Worm (Caenorhabditis elegans): Measurements from ENCODE around the gene F36A4.5.
A peak's percentile ranks its signal among the peaks of the same experiment; 100 is the strongest.

F36A4.5 gene

DNA sequence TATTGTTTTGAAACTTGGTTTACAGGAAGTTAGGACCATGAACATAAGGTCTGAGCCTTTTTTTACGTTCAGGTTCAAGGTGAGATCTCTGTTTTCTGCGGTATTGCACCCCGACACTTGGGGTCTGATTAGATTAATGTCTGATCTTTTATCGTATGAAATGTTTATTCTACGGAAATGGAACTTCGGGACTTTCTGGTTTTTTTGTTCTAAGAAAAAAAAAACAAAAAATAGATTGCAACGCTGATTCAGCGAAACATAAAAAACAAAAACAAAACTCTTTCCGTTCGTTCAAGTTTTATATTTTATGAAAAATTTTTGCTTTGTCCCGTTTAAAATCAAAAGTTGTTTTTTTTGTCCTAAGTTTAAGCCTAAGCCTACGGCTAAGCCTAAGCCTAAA lies at the start of gene F36A4.5:
TSS of gene F36A4.5 (plus strand) at position 301 of the 400 bp plus-strand sequence.
- no peak for TF ChIP-seq C34F6.9 (tag; optimal IDR thresholded peaks at IDR 0.05)
- no peak for TF ChIP-seq crh-2 (tag; optimal IDR thresholded peaks at IDR 0.05)
- TF ChIP-seq ceh-82 (tag; optimal IDR thresholded peaks at IDR 0.05): no peak
- TF ChIP-seq dmd-4 (tag; optimal IDR thresholded peaks at IDR 0.05): no peak
- TF ChIP-seq nhr-237 (tag; optimal IDR thresholded peaks at IDR 0.05): no peak
- TF ChIP-seq blmp-1 (tag; optimal IDR thresholded peaks at IDR 0.05; ENCODE audit: insufficient read depth): no peak
- TF ChIP-seq unc-62 (GFP tag; optimal IDR thresholded peaks at IDR 0.05): no peak
- TF ChIP-seq nhr-6 (tag; optimal IDR thresholded peaks at IDR 0.05): no peak
- no peak for TF ChIP-seq zag-1 (tag; optimal IDR thresholded peaks at IDR 0.05)
- no peak for TF ChIP-seq ZK546.5 (tag; optimal IDR thresholded peaks at IDR 0.05)
- TF ChIP-seq lin-11 (tag; optimal IDR thresholded peaks at IDR 0.05): no peak

DNA sequence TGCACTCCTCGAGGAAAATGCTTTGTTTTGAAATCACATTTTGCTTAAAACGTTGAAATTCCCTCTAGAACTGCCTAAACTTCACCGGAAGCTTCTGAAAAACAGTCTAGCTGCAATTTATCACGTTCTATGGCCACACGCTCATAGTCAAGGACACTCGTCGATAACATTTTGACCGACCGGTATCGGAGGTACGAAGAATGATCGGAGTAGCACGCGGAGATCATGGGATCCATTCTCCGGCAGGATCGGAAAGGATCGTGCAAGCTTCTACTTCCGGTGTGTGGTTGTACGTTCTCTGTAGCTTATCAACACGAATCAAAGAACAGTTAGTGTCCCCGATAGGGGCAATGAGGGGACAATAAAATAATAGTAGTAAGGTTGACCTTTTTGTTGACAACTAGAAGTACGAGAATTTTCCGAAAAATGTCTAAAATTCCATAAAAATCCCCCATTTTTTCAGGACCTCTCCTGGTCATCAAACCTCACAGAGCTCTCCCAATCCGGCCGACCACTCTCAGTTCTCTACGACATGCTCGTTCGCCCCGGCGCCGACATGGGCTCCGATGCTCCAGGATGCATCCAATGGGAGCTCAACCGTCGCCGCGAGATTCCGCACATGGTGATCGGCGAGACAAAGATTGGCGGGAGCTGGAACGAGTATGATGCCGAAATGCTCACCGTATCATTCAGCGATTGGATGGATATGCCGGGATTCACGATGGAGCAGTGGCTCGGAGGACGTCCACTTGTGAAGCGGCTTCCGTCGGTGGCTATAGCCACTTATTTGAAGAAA lies 49.0 kb upstream of the F36A4.5 start:
- peak; percentile 73 for TF ChIP-seq sma-9 (GFP tag; optimal IDR thresholded peaks at IDR 0.05)
- no peak for TF ChIP-seq sma-9 (tag; optimal IDR thresholded peaks at IDR 0.05)
- peak; percentile 24 for TF ChIP-seq sma-3 (GFP tag; optimal IDR thresholded peaks at IDR 0.05)
- peak; percentile 21 for TF ChIP-seq fos-1 (tag; optimal IDR thresholded peaks at IDR 0.05)
- TF ChIP-seq nhr-21 (tag; optimal IDR thresholded peaks at IDR 0.05): peak; percentile 86
- TF ChIP-seq egl-27 (tag; optimal IDR thresholded peaks at IDR 0.05): peak; percentile 4
- TF ChIP-seq elt-3 (tag; optimal IDR thresholded peaks at IDR 0.05): no peak
- TF ChIP-seq unc-62 (GFP tag; optimal IDR thresholded peaks at IDR 0.05): no peak

DNA sequence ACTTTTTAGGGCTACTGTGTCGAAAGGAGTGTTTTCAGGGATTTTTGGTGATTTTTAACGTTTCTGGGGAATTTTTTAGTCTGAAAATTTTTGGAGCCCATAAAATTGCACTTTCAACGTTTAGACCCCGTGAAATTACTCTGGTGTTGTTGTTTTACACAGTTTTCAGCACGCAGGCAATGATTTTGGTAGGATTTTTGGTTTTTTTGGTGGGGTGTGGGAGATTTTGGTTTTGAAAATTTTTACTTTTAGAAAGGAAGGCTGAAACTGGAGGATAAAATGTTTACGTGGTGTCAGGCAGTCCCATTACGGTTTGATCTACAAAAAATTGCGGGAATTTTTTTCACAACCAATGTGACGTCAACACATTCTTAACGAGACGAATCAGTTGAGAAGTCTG lies 47.0 kb upstream of the F36A4.5 start:
- TF ChIP-seq Y55F3AM.14 (GFP tag; optimal IDR thresholded peaks at IDR 0.05): no peak
- TF ChIP-seq mab-5 (tag; optimal IDR thresholded peaks at IDR 0.05): no peak
- TF ChIP-seq lsy-2 (tag; optimal IDR thresholded peaks at IDR 0.05): no peak
- TF ChIP-seq unc-62 (GFP tag; optimal IDR thresholded peaks at IDR 0.05): no peak
- TF ChIP-seq elt-3 (tag; optimal IDR thresholded peaks at IDR 0.05): no peak
- TF ChIP-seq mdl-1 (tag; optimal IDR thresholded peaks at IDR 0.05): no peak
- TF ChIP-seq lin-11 (tag; optimal IDR thresholded peaks at IDR 0.05): no peak
- TF ChIP-seq egl-27 (tag; optimal IDR thresholded peaks at IDR 0.05): no peak
- TF ChIP-seq nhr-10 (tag; optimal IDR thresholded peaks at IDR 0.05): no peak
- TF ChIP-seq fos-1 (tag; optimal IDR thresholded peaks at IDR 0.05): no peak
- TF ChIP-seq R02D3.7 (tag; optimal IDR thresholded peaks at IDR 0.05): no peak
- no peak for TF ChIP-seq peb-1 (tag; optimal IDR thresholded peaks at IDR 0.05)
- TF ChIP-seq sem-4 (tag; optimal IDR thresholded peaks at IDR 0.05): no peak
- no peak for TF ChIP-seq F13H6.1 (tag; optimal IDR thresholded peaks at IDR 0.05)
- no peak for TF ChIP-seq mbf-1 (tag; optimal IDR thresholded peaks at IDR 0.05)
- no peak for TF ChIP-seq nhr-11 (tag; optimal IDR thresholded peaks at IDR 0.05)

DNA sequence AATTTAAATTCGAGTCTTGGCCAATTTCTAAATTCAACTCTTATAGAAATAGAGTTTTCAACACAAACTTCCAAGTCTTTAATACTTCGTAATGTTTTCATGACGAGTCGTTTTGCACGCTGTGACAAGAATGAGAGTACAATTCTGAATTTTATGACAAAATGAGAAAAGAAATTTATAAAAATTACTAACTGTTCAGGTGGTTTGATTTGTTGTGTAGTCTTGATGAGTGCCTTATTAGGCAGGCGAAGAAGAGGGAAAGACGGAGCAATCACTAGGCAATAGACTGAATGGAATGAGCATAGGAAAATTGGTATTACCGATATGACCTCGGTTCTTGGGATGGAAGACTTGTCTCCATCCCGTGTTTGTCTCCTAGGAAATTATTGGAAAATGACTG lies 45.3 kb upstream of the F36A4.5 start, which contains the start of gene F30B5.11:
TSS of gene F30B5.11 (minus strand) at position 101 of the 400 bp plus-strand sequence.
- TF ChIP-seq lsy-2 (tag; optimal IDR thresholded peaks at IDR 0.05) (no peak), dmd-4 (tag; optimal IDR thresholded peaks at IDR 0.05) (no peak), skn-1 (tag; optimal IDR thresholded peaks at IDR 0.05) (no peak), ztf-1 (GFP tag; conservative IDR thresholded peaks at IDR 0.05) (no peak), elt-3 (tag; optimal IDR thresholded peaks at IDR 0.05) (no peak)

DNA sequence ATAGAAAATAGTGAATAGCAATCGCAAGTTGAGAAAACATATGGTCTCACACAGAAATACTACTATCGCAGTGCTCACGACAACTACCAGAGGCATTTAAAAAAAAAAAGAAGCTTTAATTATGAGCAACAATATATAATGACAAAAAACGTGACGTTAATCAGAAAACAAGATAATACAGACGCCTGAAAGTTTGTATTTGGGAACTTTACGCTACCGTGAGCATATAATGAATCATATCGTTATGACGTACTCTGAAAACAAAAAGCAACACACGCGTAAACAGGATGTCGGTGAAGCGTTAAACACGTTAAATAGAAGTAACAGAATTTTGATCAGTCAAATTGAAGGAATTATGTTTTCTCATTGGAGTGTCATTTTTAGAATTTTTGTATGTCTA lies 39.5 kb upstream of the F36A4.5 start, which contains the start of gene srbc-71:
TSS of gene srbc-71 (minus strand) at position 101 of the 400 bp plus-strand sequence.
- TF ChIP-seq C34F6.9 (tag; optimal IDR thresholded peaks at IDR 0.05) (no peak), F13H6.1 (tag; optimal IDR thresholded peaks at IDR 0.05) (no peak), R02D3.7 (tag; optimal IDR thresholded peaks at IDR 0.05) (no peak), sma-3 (GFP tag; optimal IDR thresholded peaks at IDR 0.05) (no peak), ZK546.5 (tag; optimal IDR thresholded peaks at IDR 0.05) (no peak), peb-1 (tag; optimal IDR thresholded peaks at IDR 0.05) (no peak), sma-9 (GFP tag; optimal IDR thresholded peaks at IDR 0.05) (no peak), sma-9 (tag; optimal IDR thresholded peaks at IDR 0.05) (no peak), elt-3 (tag; optimal IDR thresholded peaks at IDR 0.05) (no peak), fos-1 (tag; optimal IDR thresholded peaks at IDR 0.05) (no peak), elt-1 (tag; optimal IDR thresholded peaks at IDR 0.05) (no peak), nhr-6 (tag; optimal IDR thresholded peaks at IDR 0.05) (no peak), gmeb-1 (tag; optimal IDR thresholded peaks at IDR 0.05) (no peak), unc-55 (GFP tag; optimal IDR thresholded peaks at IDR 0.05) (no peak), aly-2 (tag; optimal IDR thresholded peaks at IDR 0.05) (no peak), blmp-1 (tag; optimal IDR thresholded peaks at IDR 0.05; ENCODE audit: insufficient read depth) (no peak), sem-4 (tag; optimal IDR thresholded peaks at IDR 0.05) (no peak), Y55F3AM.14 (GFP tag; optimal IDR thresholded peaks at IDR 0.05) (no peak)
